Fruit fly (Drosophila melanogaster) whole organism, embryonic: ENCODE results near the gene CG31637.

Experiments
- Atf-2 ChIP-seq: fragments of 200-800 bp; sonication (Bioruptor generic); optimal IDR thresholded peaks from 2 replicates; lab custom pipeline; 2016; ENCODE audit warnings: missing biosample characterization, missing genetic modification characterization
- Blimp-1 ChIP-seq: fragments of 200-800 bp; sonication (Bioruptor generic); optimal IDR thresholded peaks from 3 replicates; lab custom pipeline; 2018; ENCODE audit warnings: missing biosample characterization, missing genetic modification characterization, mild to moderate bottlenecking, moderate library complexity, missing genetic modification reagents
- BtbVII ChIP-seq: fragments of 200-800 bp; sonication (Bioruptor generic); optimal IDR thresholded peaks from 3 replicates; lab custom pipeline; 2017; ENCODE audit warnings: missing biosample characterization, mild to moderate bottlenecking, missing genetic modification characterization
- CG10431 ChIP-seq: fragments of 200-800 bp; sonication (Bioruptor generic); optimal IDR thresholded peaks from 3 replicates; lab custom pipeline; 2018; ENCODE audit warnings: missing biosample characterization, mild to moderate bottlenecking, missing genetic modification characterization
- CG1233 ChIP-seq: fragments of 200-800 bp; sonication (Bioruptor generic); optimal IDR thresholded peaks from 4 replicates; lab custom pipeline; 2018; ENCODE audit warnings: missing biosample characterization, mild to moderate bottlenecking, missing genetic modification characterization
- CG12659 ChIP-seq: fragments of 200-800 bp; sonication (Bioruptor generic); optimal IDR thresholded peaks from 3 replicates; lab custom pipeline; 2017; ENCODE audit warnings: mild to moderate bottlenecking, missing biosample characterization, missing genetic modification reagents, missing genetic modification characterization
- CG13624 ChIP-seq: fragments of 200-800 bp; sonication (Bioruptor generic); optimal IDR thresholded peaks from 2 replicates; lab custom pipeline; 2016; ENCODE audit warnings: missing biosample characterization, missing genetic modification characterization
- CG13775 ChIP-seq: fragments of 200-800 bp; sonication (Bioruptor generic); optimal IDR thresholded peaks from 3 replicates; lab custom pipeline; 2017; ENCODE audit warnings: missing biosample characterization, mild to moderate bottlenecking, missing genetic modification characterization
- CG14050 ChIP-seq: fragments of 200-800 bp; sonication (Bioruptor generic); IDR thresholded peaks from 3 replicates; pipeline ENCODE4 v1.3.6; 2022; ENCODE audit warnings: missing biosample characterization, missing genetic modification characterization
- CG15269 ChIP-seq: fragments of 200-800 bp; sonication (Bioruptor generic); optimal IDR thresholded peaks from 2 replicates; lab custom pipeline; 2018; ENCODE audit warnings: missing biosample characterization, mild to moderate bottlenecking, missing genetic modification characterization, moderate library complexity
- CG17328 ChIP-seq: fragments of 200-800 bp; sonication (Bioruptor generic); IDR thresholded peaks from 2 replicates; pipeline ENCODE4 v1.3.6; 2022; ENCODE audit warnings: missing biosample characterization, missing genetic modification characterization
- CG17568 ChIP-seq: fragments of 200-800 bp; sonication (Bioruptor generic); optimal IDR thresholded peaks from 2 replicates; lab custom pipeline; 2018; ENCODE audit warnings: missing biosample characterization, mild to moderate bottlenecking, missing genetic modification characterization, moderate library complexity
- CG17912 ChIP-seq: fragments of 200-800 bp; sonication (Bioruptor generic); optimal IDR thresholded peaks from 2 replicates; lab custom pipeline; 2018; ENCODE audit warnings: missing biosample characterization, mild to moderate bottlenecking, missing genetic modification characterization
- CG30403 ChIP-seq: fragments of 200-800 bp; sonication (Bioruptor generic); optimal IDR thresholded peaks from 3 replicates; lab custom pipeline; 2016; ENCODE audit warnings: missing biosample characterization, missing genetic modification characterization
- CG31388 ChIP-seq: fragments of 200-800 bp; sonication (Bioruptor generic); optimal IDR thresholded peaks from 2 replicates; lab custom pipeline; 2016; ENCODE audit warnings: missing biosample characterization, missing genetic modification characterization
- CG32532 ChIP-seq: fragments of 200-800 bp; sonication (Bioruptor generic); IDR thresholded peaks from 2 replicates; pipeline ENCODE4 v1.3.6; 2022; ENCODE audit warnings: missing biosample characterization, missing genetic modification characterization
- CG3281 ChIP-seq: fragments of 200-800 bp; sonication (Bioruptor generic); optimal IDR thresholded peaks from 3 replicates; lab custom pipeline; 2017; ENCODE audit warnings: missing biosample characterization, mild to moderate bottlenecking, missing genetic modification characterization
- CG33557 ChIP-seq: fragments of 200-800 bp; sonication (Bioruptor generic); optimal IDR thresholded peaks from 2 replicates; lab custom pipeline; 2019; ENCODE audit warnings: missing biosample characterization, mild to moderate bottlenecking, missing genetic modification characterization, moderate library complexity
- CG7987 ChIP-seq: fragments of 200-800 bp; sonication (Bioruptor generic); optimal IDR thresholded peaks from 2 replicates; lab custom pipeline; 2018; ENCODE audit warnings: missing biosample characterization, mild to moderate bottlenecking, missing genetic modification characterization, moderate library complexity
- CG9727 ChIP-seq: fragments of 200-800 bp; sonication (Bioruptor generic); optimal IDR thresholded peaks from 3 replicates; lab custom pipeline; 2017; ENCODE audit warnings: missing biosample characterization, mild to moderate bottlenecking, missing genetic modification characterization
- CG9876 ChIP-seq: fragments of 200-800 bp; sonication (Bioruptor generic); optimal IDR thresholded peaks from 2 replicates; lab custom pipeline; 2016; ENCODE audit warnings: missing biosample characterization, missing genetic modification characterization
- Elba2 ChIP-seq: fragments of 200-800 bp; sonication (Bioruptor generic); optimal IDR thresholded peaks from 3 replicates; lab custom pipeline; 2016; ENCODE audit warnings: missing biosample characterization, missing genetic modification characterization
- Hand ChIP-seq: fragments of 200-800 bp; sonication (Bioruptor generic); optimal IDR thresholded peaks from 2 replicates; lab custom pipeline; 2017; ENCODE audit warnings: mild to moderate bottlenecking, missing biosample characterization, missing genetic modification reagents, missing genetic modification characterization
- HmgZ ChIP-seq: fragments of 200-800 bp; sonication (Bioruptor generic); optimal IDR thresholded peaks from 2 replicates; lab custom pipeline; 2018; ENCODE audit warnings: missing biosample characterization, mild to moderate bottlenecking, missing genetic modification characterization
- Hr51 ChIP-seq, 2 experiments: fragments of 200-800 bp; sonication (Bioruptor generic); optimal IDR thresholded peaks; 2 replicates in 1 of 2; 3 replicates in 1 of 2; lab custom pipeline; 2016 to 2018; ENCODE audit warnings: missing biosample characterization in 2 of 2, missing genetic modification characterization in 2 of 2, mild to moderate bottlenecking in 1 of 2, moderate library complexity in 1 of 2
- Meics ChIP-seq: fragments of 200-800 bp; sonication (Bioruptor generic); optimal IDR thresholded peaks from 2 replicates; lab custom pipeline; 2017; ENCODE audit warnings: missing biosample characterization, mild to moderate bottlenecking, missing genetic modification characterization
- Ssrp ChIP-seq: fragments of 200-800 bp; sonication (Bioruptor generic); optimal IDR thresholded peaks from 2 replicates; lab custom pipeline; 2018; ENCODE audit warnings: missing biosample characterization, mild to moderate bottlenecking, missing genetic modification characterization, moderate library complexity
- Xrp1 ChIP-seq: fragments of 200-800 bp; sonication (Bioruptor generic); IDR thresholded peaks from 2 replicates; pipeline ENCODE4 v1.3.6; 2022; ENCODE audit warnings: missing biosample characterization, missing genetic modification characterization
- ato ChIP-seq: fragments of 200-800 bp; sonication (Bioruptor generic); IDR thresholded peaks from 2 replicates; pipeline ENCODE4 v1.3.6; 2022; ENCODE audit warnings: missing biosample characterization, missing genetic modification characterization; ENCODE audit not compliant: partially characterized antibody
- az2 ChIP-seq: fragments of 200-800 bp; sonication (Bioruptor generic); optimal IDR thresholded peaks from 3 replicates; lab custom pipeline; 2016; ENCODE audit warnings: missing biosample characterization, missing genetic modification characterization
- chif ChIP-seq, 2 experiments: fragments of 200-800 bp; sonication (Bioruptor generic); optimal IDR thresholded peaks; 3 replicates each; lab custom pipeline; 2016; ENCODE audit warnings: missing biosample characterization in 2 of 2, missing genetic modification characterization in 2 of 2
- danr ChIP-seq: fragments of 200-800 bp; sonication (Bioruptor generic); IDR thresholded peaks from 2 replicates; pipeline ENCODE4 v1.3.6; 2022; ENCODE audit warnings: missing biosample characterization, missing genetic modification characterization
- dpn ChIP-seq, 2 experiments: fragments of 200-800 bp; sonication (Bioruptor generic); optimal IDR thresholded peaks; 3 replicates each; lab custom pipeline; 2016; ENCODE audit warnings: missing biosample characterization in 2 of 2, missing genetic modification characterization in 2 of 2
- emc ChIP-seq: fragments of 200-800 bp; sonication (Bioruptor generic); optimal IDR thresholded peaks from 2 replicates; lab custom pipeline; 2016; ENCODE audit warnings: missing biosample characterization, missing genetic modification characterization
- fd96Cb ChIP-seq: fragments of 200-800 bp; sonication (Bioruptor generic); optimal IDR thresholded peaks from 2 replicates; lab custom pipeline; 2018; ENCODE audit warnings: missing biosample characterization, mild to moderate bottlenecking, missing genetic modification characterization, moderate library complexity
- fru ChIP-seq: fragments of >200 bp; optimal IDR thresholded peaks from 2 replicates; lab custom pipeline; 2017
- grau ChIP-seq: fragments of 200-800 bp; optimal IDR thresholded peaks from 3 replicates; lab custom pipeline; 2019; ENCODE audit warnings: missing biosample characterization, mild to moderate bottlenecking, missing genetic modification characterization, moderate library complexity
- grn ChIP-seq: fragments of 200-800 bp; sonication (Bioruptor generic); optimal IDR thresholded peaks from 3 replicates; lab custom pipeline; 2017; ENCODE audit warnings: missing biosample characterization, missing genetic modification characterization
- lbe ChIP-seq: fragments of 200-800 bp; sonication (Bioruptor generic); optimal IDR thresholded peaks from 2 replicates; lab custom pipeline; 2016; ENCODE audit warnings: missing biosample characterization, mild to moderate bottlenecking, missing genetic modification characterization
- luna ChIP-seq: fragments of 200-800 bp; sonication (Bioruptor generic); optimal IDR thresholded peaks from 2 replicates; lab custom pipeline; 2016; ENCODE audit warnings: missing biosample characterization, missing genetic modification characterization
- mld ChIP-seq: fragments of 200-800 bp; sonication (Bioruptor generic); IDR thresholded peaks from 3 replicates; pipeline ENCODE4 v1.3.6; 2022; ENCODE audit warnings: missing biosample characterization, missing genetic modification characterization; ENCODE audit not compliant: partially characterized antibody
- nerfin-1 ChIP-seq: fragments of 200-800 bp; sonication (Bioruptor generic); optimal IDR thresholded peaks from 3 replicates; lab custom pipeline; 2019; ENCODE audit warnings: missing biosample characterization, mild to moderate bottlenecking, missing genetic modification characterization, moderate library complexity
- pan ChIP-seq, 4 experiments: fragments of >200 bp in 3 of 4; fragments of 200-800 bp in 1 of 4; sonication (Bioruptor generic) in 1 of 4; optimal IDR thresholded peaks in 3 of 4; IDR thresholded peaks in 1 of 4; 2 replicates each; pipeline versions ENCODE4 v1.3.6 to Lab custom; 2017 to 2022; ENCODE audit warnings: missing biosample characterization in 2 of 4, missing genetic modification characterization in 2 of 4, mixed read lengths in 1 of 4
- pum ChIP-seq: fragments of 200-800 bp; sonication (Bioruptor generic); optimal IDR thresholded peaks from 2 replicates; lab custom pipeline; 2016; ENCODE audit warnings: missing biosample characterization, missing genetic modification characterization
- pzg ChIP-seq: fragments of 200-800 bp; sonication (Bioruptor generic); optimal IDR thresholded peaks from 3 replicates; lab custom pipeline; 2018; ENCODE audit warnings: missing biosample characterization, mild to moderate bottlenecking, missing genetic modification characterization, moderate library complexity
- sob ChIP-seq: fragments of 200-800 bp; sonication (Bioruptor generic); IDR thresholded peaks from 2 replicates; pipeline ENCODE4 v1.3.6; 2022; ENCODE audit warnings: missing biosample characterization, missing genetic modification characterization
- sqz ChIP-seq: fragments of 200-800 bp; sonication (Bioruptor generic); optimal IDR thresholded peaks from 3 replicates; lab custom pipeline; 2018; ENCODE audit warnings: missing biosample characterization, mild to moderate bottlenecking, missing genetic modification characterization
- trem ChIP-seq: fragments of 200-800 bp; optimal IDR thresholded peaks from 3 replicates; lab custom pipeline; 2019; ENCODE audit warnings: missing biosample characterization, mild to moderate bottlenecking, missing genetic modification characterization, moderate library complexity
- unpg ChIP-seq: fragments of 200-800 bp; sonication (Bioruptor generic); optimal IDR thresholded peaks from 3 replicates; lab custom pipeline; 2018; ENCODE audit warnings: missing biosample characterization, mild to moderate bottlenecking, missing genetic modification characterization, moderate library complexity
- vvl ChIP-seq: fragments of 200-800 bp; sonication (Bioruptor generic); IDR thresholded peaks from 2 replicates; pipeline ENCODE4 v1.3.6; 2022; ENCODE audit warnings: missing biosample characterization, missing genetic modification characterization

The CG31637 gene

dm6 chr2L:6465497-6465896 is 33.0 kb upstream of the CG31637 start, which contains the start of gene Rchy1 (continued):
- TF ChIP-seq CG9876, result no peak
- TF ChIP-seq unpg, result peak; percentile 1
- no peak for TF ChIP-seq CG17568 (GFP tag; lab: Kevin White, UChicago)
- no peak for TF ChIP-seq pan (optimal IDR thresholded peaks at IDR 0.05; lab: Kevin White, UChicago)
- peak in 1 of 2 experiments; percentile 27 for TF ChIP-seq pan (GFP tag; optimal IDR thresholded peaks at IDR 0.05 in 1 of 2, IDR thresholded peaks at IDR 0.05 in 1 of 2)
- peak; percentile 29; the same call in 1 of the 2 replicates for TF ChIP-seq CG32532
- TF ChIP-seq fru (lab: Kevin White, UChicago), result no peak
- peak; percentile 45 for TF ChIP-seq CG12659 (GFP tag; lab: Kevin White, UChicago)
- TF ChIP-seq Blimp-1 (GFP tag; lab: Kevin White, UChicago), result peak; percentile 3
- peak; percentile 17; the same call in 1 of the 2 replicates for TF ChIP-seq Xrp1 (GFP tag; lab: Robert Waterston, UW)
- TF ChIP-seq Ssrp (tag; lab: Kevin White, UChicago), result no peak
- TF ChIP-seq Elba2, result no peak
- no peak for TF ChIP-seq CG33557 (GFP tag; lab: Kevin White, UChicago)
- 0 out of 2 replicates have a peak, but pooled peaks have one; percentile 13 for TF ChIP-seq CG17328 (GFP tag; lab: Robert Waterston, UW)
- peak; percentile 56 for TF ChIP-seq CG7987
- TF ChIP-seq trem (tag; lab: Kevin White, UChicago), result no peak
- no peak for TF ChIP-seq CG31388
- TF ChIP-seq Hand (GFP tag; lab: Kevin White, UChicago), result peak; percentile 40
- TF ChIP-seq vvl (GFP tag; lab: Robert Waterston, UW), result peak; percentile 56; the same call in 1 of the 2 replicates
- TF ChIP-seq CG10431 (GFP tag; lab: Kevin White, UChicago), result peak; percentile 17
- TF ChIP-seq pum (GFP tag; lab: Kevin White, UChicago), result no peak
- no peak for TF ChIP-seq mld (GFP tag; lab: Robert Waterston, UW)
- TF ChIP-seq CG9727 (GFP tag; lab: Kevin White, UChicago), result no peak
- no peak for TF ChIP-seq Atf-2 (GFP tag; lab: Kevin White, UChicago)
- no peak for TF ChIP-seq emc
- TF ChIP-seq CG17912 (GFP tag; lab: Kevin White, UChicago), result peak; percentile 10
- TF ChIP-seq CG1233 (GFP tag; lab: Kevin White, UChicago), result peak; percentile 9
- TF ChIP-seq CG30403 (GFP tag; lab: Kevin White, UChicago), result no peak
- TF ChIP-seq grn (GFP tag; lab: Kevin White, UChicago), result no peak
- no peak for TF ChIP-seq chif (GFP tag; optimal IDR thresholded peaks at IDR 0.05; lab: Kevin White, UChicago)
- TF ChIP-seq nerfin-1 (tag; lab: Kevin White, UChicago), result no peak
- peak; percentile 46 for TF ChIP-seq Meics (GFP tag; lab: Kevin White, UChicago)
- no peak for TF ChIP-seq dpn (GFP tag; optimal IDR thresholded peaks at IDR 0.05; lab: Kevin White, UChicago)
- peak; percentile 0 for TF ChIP-seq pzg (GFP tag; lab: Kevin White, UChicago)
- TF ChIP-seq CG13775 (GFP tag; lab: Kevin White, UChicago), result no peak
- no peak for TF ChIP-seq CG14050
- peak; percentile 42 for TF ChIP-seq CG3281 (GFP tag; lab: Kevin White, UChicago)
- TF ChIP-seq Hr51 (GFP tag; optimal IDR thresholded peaks at IDR 0.05; lab: Kevin White, UChicago), result no peak
- no peak for TF ChIP-seq fd96Cb (tag; lab: Kevin White, UChicago)
- no peak for TF ChIP-seq sqz (GFP tag; lab: Kevin White, UChicago)
- TF ChIP-seq sob, result peak; percentile 58; the same call in 1 of the 2 replicates
- TF ChIP-seq az2 (GFP tag; lab: Kevin White, UChicago), result no peak
- TF ChIP-seq ato (GFP tag; lab: Robert Waterston, UW), result peak; percentile 49; the same call in 1 of the 2 replicates
- TF ChIP-seq BtbVII (GFP tag; lab: Kevin White, UChicago), result no peak
- peak; percentile 40 for TF ChIP-seq HmgZ (tag; lab: Kevin White, UChicago)
- TF ChIP-seq lbe (GFP tag; lab: Kevin White, UChicago), result no peak
- no peak for TF ChIP-seq luna (GFP tag; lab: Kevin White, UChicago)
- peak; percentile 3 for TF ChIP-seq CG13624 (GFP tag; lab: Kevin White, UChicago)
- peak; percentile 14 for TF ChIP-seq grau (tag; lab: Kevin White, UChicago)
- peak; percentile 33 for TF ChIP-seq CG15269 (tag; lab: Kevin White, UChicago)
- TF ChIP-seq danr (GFP tag; lab: Robert Waterston, UW), result no peak
